Worm (Caenorhabditis elegans) whole organism, L4 larva: ENCODE results near the gene C27A2.7.

Source experiments
- F10B5.3 ChIP-seq: sonication (generic microtip); optimal IDR thresholded peaks from 2 replicates; lab custom pipeline; 2016; ENCODE audit warnings: mild to moderate bottlenecking, missing genetic modification characterization, missing compliant biosample characterization
- F49E8.2 ChIP-seq: sonication (generic microtip); optimal IDR thresholded peaks from 2 replicates; lab custom pipeline; 2016; ENCODE audit warnings: missing compliant biosample characterization, mild to moderate bottlenecking, missing genetic modification characterization, borderline replicate concordance
- T20F7.1 ChIP-seq: fragments of 200-800 bp; sonication (Bioruptor generic); optimal IDR thresholded peaks from 2 replicates; lab custom pipeline; 2018; ENCODE audit warnings: mild to moderate bottlenecking, missing genetic modification characterization, missing compliant biosample characterization
- Y48G9A.11 ChIP-seq: fragments of 200-800 bp; sonication (Bioruptor generic); IDR thresholded peaks from 2 replicates; pipeline ENCODE4 v1.3.6; 2022; ENCODE audit warnings: missing genetic modification reagents, missing genetic modification characterization, missing compliant biosample characterization
- ZK546.5 ChIP-seq, 2 experiments: sonication (generic microtip); optimal IDR thresholded peaks; 2 replicates each; lab custom pipeline; 2017; ENCODE audit warnings: missing biosample characterization in 2 of 2, missing genetic modification characterization in 2 of 2
- aly-2 ChIP-seq: sonication (generic microtip); optimal IDR thresholded peaks from 2 replicates; lab custom pipeline; 2018; ENCODE audit warnings: missing biosample characterization, missing genetic modification characterization
- ama-1 ChIP-seq: fragments of 150-350 bp; optimal IDR thresholded peaks from 2 replicates; lab custom pipeline; 2014; ENCODE audit warnings: inconsistent platforms, mixed read lengths
- arid-1 ChIP-seq: fragments of 200-800 bp; sonication (Bioruptor generic); conservative IDR thresholded peaks from 2 replicates; pipeline ENCODE4 v1.3.6; 2022; ENCODE audit warnings: missing genetic modification reagents, missing genetic modification characterization, missing compliant biosample characterization
- ceh-44 ChIP-seq: fragments of 200-800 bp; sonication (Bioruptor generic); IDR thresholded peaks from 2 replicates; pipeline ENCODE4 v1.3.6; 2022; ENCODE audit warnings: missing genetic modification reagents, missing genetic modification characterization, missing compliant biosample characterization
- ceh-62 ChIP-seq: sonication (generic microtip); optimal IDR thresholded peaks from 2 replicates; lab custom pipeline; 2017; ENCODE audit warnings: missing biosample characterization, missing genetic modification characterization
- ces-1 ChIP-seq: fragments of 150-350 bp; sonication (generic microtip); optimal IDR thresholded peaks from 4 replicates; lab custom pipeline; 2014; ENCODE audit warnings: missing biosample characterization, missing genetic modification reagents, missing genetic modification characterization
- ctbp-1 ChIP-seq: fragments of 200-800 bp; sonication (Bioruptor generic); IDR thresholded peaks from 2 replicates; pipeline ENCODE4 v1.3.6; 2022; ENCODE audit warnings: missing genetic modification reagents, missing genetic modification characterization, missing compliant biosample characterization
- daf-12 ChIP-seq: fragments of 150-350 bp; optimal IDR thresholded peaks from 2 replicates; lab custom pipeline; 2014; ENCODE audit warnings: missing biosample characterization, missing genetic modification reagents, missing genetic modification characterization
- dpl-1 ChIP-seq: fragments of 150-350 bp; optimal IDR thresholded peaks from 2 replicates; lab custom pipeline; 2014; ENCODE audit warnings: missing biosample characterization, missing genetic modification reagents, missing genetic modification characterization
- egl-43 ChIP-seq: fragments of 200-800 bp; sonication (Bioruptor generic); IDR thresholded peaks from 2 replicates; pipeline ENCODE4 v1.3.6; 2022; ENCODE audit warnings: missing genetic modification reagents, missing genetic modification characterization, missing compliant biosample characterization
- gei-8 ChIP-seq: fragments of 200-800 bp; sonication (Bioruptor generic); optimal IDR thresholded peaks from 2 replicates; lab custom pipeline; 2018; ENCODE audit warnings: mild to moderate bottlenecking, missing genetic modification characterization, missing compliant biosample characterization
- hmg-1.1 ChIP-seq: fragments of 200-800 bp; sonication (Bioruptor generic); IDR thresholded peaks from 2 replicates; pipeline ENCODE4 v1.3.6; 2022; ENCODE audit warnings: missing genetic modification reagents, missing genetic modification characterization, missing compliant biosample characterization
- jun-1 ChIP-seq: fragments of 150-350 bp; optimal IDR thresholded peaks from 2 replicates; lab custom pipeline; 2014; ENCODE audit warnings: missing biosample characterization, missing genetic modification reagents, missing genetic modification characterization
- lim-7 ChIP-seq: fragments of 200-800 bp; sonication (Bioruptor generic); IDR thresholded peaks from 2 replicates; pipeline ENCODE4 v1.3.6; 2022; ENCODE audit warnings: missing genetic modification characterization, missing compliant biosample characterization
- lin-1 ChIP-seq: fragments of 200-800 bp; sonication (Bioruptor generic); IDR thresholded peaks from 2 replicates; pipeline ENCODE4 v1.3.6; 2022; ENCODE audit warnings: missing genetic modification reagents, missing genetic modification characterization, missing compliant biosample characterization
- lin-13 ChIP-seq: fragments of 150-350 bp; optimal IDR thresholded peaks from 2 replicates; lab custom pipeline; 2014; ENCODE audit warnings: missing biosample characterization, missing genetic modification reagents, missing genetic modification characterization
- lin-38 ChIP-seq: fragments of 200-800 bp; sonication (Bioruptor generic); IDR thresholded peaks from 2 replicates; pipeline ENCODE4 v1.3.6; 2022; ENCODE audit warnings: missing genetic modification reagents, missing genetic modification characterization, missing compliant biosample characterization
- lsy-2 ChIP-seq, 2 experiments: fragments of 150-350 bp in 1 of 2; sonication (generic microtip) in 1 of 2; optimal IDR thresholded peaks; 2 replicates each; lab custom pipeline; 2014 to 2017; ENCODE audit warnings: missing biosample characterization in 2 of 2, missing genetic modification characterization in 2 of 2
- madf-5 ChIP-seq, 2 experiments: fragments of 200-800 bp; sonication (Bioruptor generic); IDR thresholded peaks; 2 replicates each; pipeline ENCODE4 v1.3.6; 2022; ENCODE audit warnings: missing compliant biosample characterization in 2 of 2, missing genetic modification characterization in 2 of 2
- mdt-29 ChIP-seq: fragments of 200-800 bp; sonication (Bioruptor generic); IDR thresholded peaks from 2 replicates; pipeline ENCODE4 v1.3.6; 2022; ENCODE audit warnings: missing genetic modification reagents, missing genetic modification characterization, missing compliant biosample characterization
- nhr-41 ChIP-seq: fragments of 200-800 bp; sonication (Bioruptor generic); IDR thresholded peaks from 2 replicates; pipeline ENCODE4 v1.3.6; 2022; ENCODE audit warnings: missing genetic modification reagents, missing genetic modification characterization, missing compliant biosample characterization
- nhr-42 ChIP-seq: fragments of 200-800 bp; sonication (Bioruptor generic); IDR thresholded peaks from 2 replicates; pipeline ENCODE4 v1.3.6; 2022; ENCODE audit warnings: missing genetic modification characterization, missing compliant biosample characterization
- nhr-48 ChIP-seq: sonication (generic microtip); optimal IDR thresholded peaks from 2 replicates; lab custom pipeline; 2016; ENCODE audit warnings: mild to moderate bottlenecking, missing genetic modification characterization, missing compliant biosample characterization
- nhr-76 ChIP-seq: fragments of 150-350 bp; optimal IDR thresholded peaks from 2 replicates; lab custom pipeline; 2014; ENCODE audit warnings: missing biosample characterization, missing genetic modification characterization
- php-3 ChIP-seq: fragments of 200-800 bp; sonication (Bioruptor generic); IDR thresholded peaks from 2 replicates; pipeline ENCODE4 v1.3.6; 2022; ENCODE audit warnings: missing genetic modification reagents, missing genetic modification characterization, missing compliant biosample characterization
- sdz-12 ChIP-seq: fragments of 200-800 bp; sonication (Bioruptor generic); optimal IDR thresholded peaks from 2 replicates; lab custom pipeline; 2018; ENCODE audit warnings: mild to moderate bottlenecking, missing genetic modification characterization, missing compliant biosample characterization
- skn-1 ChIP-seq: fragments of 150-350 bp; optimal IDR thresholded peaks from 2 replicates; lab custom pipeline; 2014; ENCODE audit warnings: missing biosample characterization, missing genetic modification characterization
- snpc-1.2 ChIP-seq: fragments of 200-800 bp; sonication (Bioruptor generic); IDR thresholded peaks from 2 replicates; pipeline ENCODE4 v1.3.6; 2022; ENCODE audit warnings: missing genetic modification reagents, missing genetic modification characterization, missing compliant biosample characterization
- snpc-4 ChIP-seq: fragments of 150-350 bp; optimal IDR thresholded peaks from 2 replicates; lab custom pipeline; 2014; ENCODE audit warnings: missing biosample characterization, missing genetic modification characterization
- tag-97 ChIP-seq: fragments of 200-800 bp; sonication (Bioruptor generic); IDR thresholded peaks from 2 replicates; pipeline ENCODE4 v1.3.6; 2022; ENCODE audit warnings: missing genetic modification characterization, missing compliant biosample characterization
- unc-130 ChIP-seq: sonication (generic microtip); optimal IDR thresholded peaks from 2 replicates; lab custom pipeline; 2016; ENCODE audit warnings: missing genetic modification reagents, missing genetic modification characterization, missing compliant biosample characterization
- unc-62 ChIP-seq, 3 experiments: fragments of 150-350 bp in 1 of 3; sonication (generic microtip); optimal IDR thresholded peaks in 2 of 3; peaks in 1 of 3; 1 replicate in 1 of 3; 2 replicates in 2 of 3; lab custom pipeline; 2014 to 2017; ENCODE audit warnings: missing biosample characterization in 3 of 3, missing genetic modification characterization in 3 of 3, missing genetic modification reagents in 3 of 3, missing genotype in 1 of 3
- zfp-3 ChIP-seq: fragments of 200-800 bp; sonication (Bioruptor generic); conservative IDR thresholded peaks from 2 replicates; pipeline ENCODE4 v1.3.6; 2022; ENCODE audit warnings: missing genetic modification reagents, missing genetic modification characterization, missing compliant biosample characterization
- zip-2 ChIP-seq: fragments of 150-350 bp; optimal IDR thresholded peaks from 2 replicates; lab custom pipeline; 2014; ENCODE audit warnings: missing biosample characterization, missing genetic modification characterization
- ztf-7 ChIP-seq: fragments of 150-350 bp; optimal IDR thresholded peaks from 2 replicates; lab custom pipeline; 2014; ENCODE audit warnings: missing biosample characterization, missing genetic modification characterization

C27A2.7 gene

ce11 chrII:5040631-5041156, 30.5 kb downstream of the C27A2.7 start, which contains the start of gene F33G12.7:
F33G12.7 (minus strand) TSS chrII:5040681.
- TF ChIP-seq lin-38 (peak; percentile 31; the same call in 1 of the 2 replicates), snpc-4 (tag; lab: Kevin White, UChicago) (no peak), ceh-62 (tag; lab: Kevin White, UChicago) (no peak), ceh-44 (no peak), Y48G9A.11 (GFP tag; lab: Robert Waterston, UW) (no peak), madf-5 (GFP tag; IDR thresholded peaks at IDR 0.05; lab: Robert Waterston, UW) (no peak), jun-1 (no peak), zfp-3 (no peak), zip-2 (tag; lab: Kevin White, UChicago) (no peak), php-3 (GFP tag; lab: Robert Waterston, UW) (no peak), lsy-2 (tag; optimal IDR thresholded peaks at IDR 0.05; lab: Kevin White, UChicago) (peak in 1 of 2 experiments; percentile 33), sdz-12 (GFP tag; lab: Kevin White, UChicago) (no peak), hmg-1.1 (GFP tag; lab: Robert Waterston, UW) (no peak), nhr-48 (tag; lab: Kevin White, UChicago) (no peak), ztf-7 (tag; lab: Kevin White, UChicago) (no peak)
- TF ChIP-seq, all 104 proteins: peak for 2

ce11 chrII:5039912-5040311, 31.3 kb downstream of the C27A2.7 start, which contains the start of gene golg-2:
golg-2 (minus strand) TSS chrII:5040091.
- TF ChIP-seq snpc-1.2 (GFP tag; lab: Robert Waterston, UW) (0 out of 2 replicates have a peak, but pooled peaks have one; percentile 3), lin-38 (peak; percentile 33), unc-130 (GFP tag; lab: Kevin White, UChicago) (no peak), dpl-1 (peak; percentile 21), lsy-2 (tag; optimal IDR thresholded peaks at IDR 0.05; lab: Kevin White, UChicago) (peak in 1 of 2 experiments; percentile 40), ZK546.5 (tag; optimal IDR thresholded peaks at IDR 0.05; lab: Kevin White, UChicago) (no peak), nhr-76 (tag; lab: Kevin White, UChicago) (no peak)

ce11 chrII:5036128-5036527, 35.0 kb downstream of the C27A2.7 start, which contains the start of gene lrr-1:
lrr-1 (minus strand) TSS chrII:5036439.
- TF ChIP-seq lim-7 (GFP tag; lab: Robert Waterston, UW) (no peak), arid-1 (GFP tag; lab: Robert Waterston, UW) (0 out of 2 replicates have a peak, but pooled peaks have one; percentile 29), mdt-29 (GFP tag; lab: Robert Waterston, UW) (no peak), snpc-1.2 (GFP tag; lab: Robert Waterston, UW) (no peak), ceh-44 (no peak), egl-43 (GFP tag; lab: Robert Waterston, UW) (no peak), unc-62 (GFP tag; optimal IDR thresholded peaks at IDR 0.05 in 1 of 2; lab: Kevin White, UChicago) (peak in 1 of 2 experiments; percentile 85), unc-62 (tag; optimal IDR thresholded peaks at IDR 0.05; lab: Kevin White, UChicago) (no peak), ZK546.5 (tag; optimal IDR thresholded peaks at IDR 0.05; lab: Kevin White, UChicago) (no peak), lin-13 (GFP tag; lab: Kevin White, UChicago) (no peak), skn-1 (tag; lab: Kevin White, UChicago) (no peak), F49E8.2 (no peak), php-3 (GFP tag; lab: Robert Waterston, UW) (no peak), dpl-1 (no peak), aly-2 (tag; lab: Kevin White, UChicago) (no peak), daf-12 (tag; lab: Kevin White, UChicago) (no peak)
- TF ChIP-seq, all 104 proteins: peak for 2

ce11 chrII:5033935-5034334, 37.2 kb downstream of the C27A2.7 start, which contains the start of gene F33G12.3:
F33G12.3 (minus strand) TSS chrII:5034035.
- TF ChIP-seq ama-1 (lab: Kevin White, UChicago) (no peak), gei-8 (GFP tag; lab: Kevin White, UChicago) (no peak), Y48G9A.11 (GFP tag; lab: Robert Waterston, UW) (no peak), aly-2 (tag; lab: Kevin White, UChicago) (no peak), F10B5.3 (tag; lab: Kevin White, UChicago) (no peak), T20F7.1 (no peak), nhr-42 (GFP tag; lab: Robert Waterston, UW) (no peak), ces-1 (GFP tag; lab: Kevin White, UChicago) (no peak), lim-7 (GFP tag; lab: Robert Waterston, UW) (no peak), lin-1 (GFP tag; lab: Robert Waterston, UW) (no peak), ctbp-1 (GFP tag; lab: Robert Waterston, UW) (no peak), tag-97 (GFP tag; lab: Robert Waterston, UW) (no peak), hmg-1.1 (GFP tag; lab: Robert Waterston, UW) (no peak), nhr-41 (GFP tag; lab: Robert Waterston, UW) (no peak), madf-5 (GFP tag; IDR thresholded peaks at IDR 0.05; lab: Robert Waterston, UW) (no peak)
- TF ChIP-seq, all 104 proteins: peak for 0
